Fruit fly (Drosophila melanogaster) whole organism, embryonic: ENCODE data around the gene CG12096.
A peak's percentile ranks its signal among the peaks of the same experiment; 100 is the strongest.

Experiments used
- CG10267 ChIP-seq: fragments of 200-800 bp; sonication (Bioruptor generic); optimal IDR thresholded peaks from 2 replicates; lab custom pipeline; 2018; ENCODE audit warnings: missing biosample characterization, mild to moderate bottlenecking, missing genetic modification characterization, moderate library complexity
- CG10565 ChIP-seq: fragments of 200-800 bp; sonication (Bioruptor generic); optimal IDR thresholded peaks from 3 replicates; lab custom pipeline; 2016; ENCODE audit warnings: missing biosample characterization, mild to moderate bottlenecking, missing genetic modification characterization
- CG11085 ChIP-seq: fragments of 200-800 bp; sonication (Bioruptor generic); IDR thresholded peaks from 2 replicates; pipeline ENCODE4 v1.3.6; 2022; ENCODE audit warnings: missing biosample characterization, missing genetic modification characterization
- CG11504 ChIP-seq: fragments of 200-800 bp; sonication (Bioruptor generic); optimal IDR thresholded peaks from 3 replicates; lab custom pipeline; 2019; ENCODE audit warnings: missing biosample characterization, mild to moderate bottlenecking, missing genetic modification characterization, moderate library complexity
- CG11560 ChIP-seq: fragments of 200-800 bp; sonication (Bioruptor generic); IDR thresholded peaks from 3 replicates; pipeline ENCODE4 v1.3.6; 2022; ENCODE audit warnings: missing biosample characterization, missing genetic modification characterization
- CG12104 ChIP-seq: fragments of 200-800 bp; sonication (Bioruptor generic); optimal IDR thresholded peaks from 3 replicates; lab custom pipeline; 2016; ENCODE audit warnings: missing biosample characterization, missing genetic modification characterization
- CG12769 ChIP-seq: fragments of 200-800 bp; sonication (Bioruptor generic); optimal IDR thresholded peaks from 2 replicates; lab custom pipeline; 2019; ENCODE audit warnings: missing biosample characterization, mild to moderate bottlenecking, missing genetic modification characterization, moderate library complexity
- CG14050 ChIP-seq: fragments of 200-800 bp; sonication (Bioruptor generic); IDR thresholded peaks from 3 replicates; pipeline ENCODE4 v1.3.6; 2022; ENCODE audit warnings: missing biosample characterization, missing genetic modification characterization
- CG18262 ChIP-seq: fragments of 200-800 bp; optimal IDR thresholded peaks from 3 replicates; lab custom pipeline; 2019; ENCODE audit warnings: missing biosample characterization, mild to moderate bottlenecking, missing genetic modification characterization, moderate library complexity
- CG32772 ChIP-seq: fragments of 200-800 bp; sonication (Bioruptor generic); IDR thresholded peaks from 2 replicates; pipeline ENCODE4 v1.3.6; 2022; ENCODE audit warnings: missing biosample characterization, missing genetic modification characterization
- CG33213 ChIP-seq: fragments of 200-800 bp; sonication (Bioruptor generic); optimal IDR thresholded peaks from 3 replicates; lab custom pipeline; 2016; ENCODE audit warnings: missing biosample characterization, missing genetic modification characterization
- CG34224 ChIP-seq: fragments of 200-800 bp; sonication (Bioruptor generic); IDR thresholded peaks from 3 replicates; pipeline ENCODE4 v1.3.6; 2022; ENCODE audit warnings: missing biosample characterization, missing genetic modification characterization; ENCODE audit not compliant: partially characterized antibody
- CG34376 ChIP-seq: fragments of 200-800 bp; sonication (Bioruptor generic); optimal IDR thresholded peaks from 2 replicates; lab custom pipeline; 2018; ENCODE audit warnings: missing biosample characterization, mild to moderate bottlenecking, missing genetic modification characterization
- CG6254 ChIP-seq: fragments of 200-800 bp; sonication (Bioruptor generic); optimal IDR thresholded peaks from 3 replicates; lab custom pipeline; 2017; ENCODE audit warnings: mild to moderate bottlenecking, missing biosample characterization, missing genetic modification reagents, missing genetic modification characterization
- CG6765 ChIP-seq: fragments of 200-800 bp; sonication (Bioruptor generic); optimal IDR thresholded peaks from 3 replicates; lab custom pipeline; 2017; ENCODE audit warnings: missing biosample characterization, mild to moderate bottlenecking, missing genetic modification characterization
- CG6854 ChIP-seq: fragments of 200-800 bp; sonication (Bioruptor generic); optimal IDR thresholded peaks from 3 replicates; lab custom pipeline; 2017; ENCODE audit warnings: missing biosample characterization, mild to moderate bottlenecking, missing genetic modification characterization
- CG7839 ChIP-seq: fragments of 200-800 bp; sonication (Bioruptor generic); optimal IDR thresholded peaks from 3 replicates; lab custom pipeline; 2018; ENCODE audit warnings: missing biosample characterization, mild to moderate bottlenecking, missing genetic modification characterization, moderate library complexity
- CG8765 ChIP-seq: fragments of 200-800 bp; sonication (Bioruptor generic); IDR thresholded peaks from 2 replicates; pipeline ENCODE4 v1.3.6; 2022; ENCODE audit warnings: missing biosample characterization, missing genetic modification characterization
- D19A ChIP-seq: fragments of 200-800 bp; optimal IDR thresholded peaks from 3 replicates; lab custom pipeline; 2019; ENCODE audit warnings: missing biosample characterization, mild to moderate bottlenecking, missing genetic modification characterization, moderate library complexity
- Dip2 ChIP-seq: fragments of 200-800 bp; sonication (Bioruptor generic); IDR thresholded peaks from 2 replicates; pipeline ENCODE4 v1.3.6; 2022; ENCODE audit warnings: missing biosample characterization, missing genetic modification characterization
- E2f2 ChIP-seq: fragments of 200-800 bp; sonication (Bioruptor generic); IDR thresholded peaks from 2 replicates; pipeline ENCODE4 v1.3.6; 2022; ENCODE audit warnings: missing biosample characterization, missing genetic modification characterization
- HHEX ChIP-seq: fragments of 200-800 bp; sonication (Bioruptor generic); optimal IDR thresholded peaks from 3 replicates; lab custom pipeline; 2017; ENCODE audit warnings: missing biosample characterization, mild to moderate bottlenecking, missing genetic modification characterization, missing genetic modification reagents
- HLH4C ChIP-seq: fragments of 200-800 bp; sonication (Bioruptor generic); IDR thresholded peaks from 3 replicates; pipeline ENCODE4 v1.3.6; 2022; ENCODE audit warnings: missing biosample characterization, missing genetic modification characterization; ENCODE audit not compliant: partially characterized antibody
- Kr ChIP-seq: fragments of 200-800 bp; sonication (Bioruptor generic); optimal IDR thresholded peaks from 2 replicates; lab custom pipeline; 2017; ENCODE audit warnings: missing biosample characterization, mild to moderate bottlenecking, missing genetic modification characterization
- Lhr ChIP-seq: fragments of 200-800 bp; sonication (Bioruptor generic); optimal IDR thresholded peaks from 3 replicates; lab custom pipeline; 2017; ENCODE audit warnings: mild to moderate bottlenecking, missing biosample characterization, missing genetic modification reagents, missing genetic modification characterization
- Nf-YB ChIP-seq: fragments of 200-800 bp; sonication (Bioruptor generic); optimal IDR thresholded peaks from 3 replicates; lab custom pipeline; 2019; ENCODE audit warnings: missing biosample characterization, mild to moderate bottlenecking, missing genetic modification characterization, moderate library complexity
- Optix ChIP-seq: fragments of 200-800 bp; sonication (Bioruptor generic); IDR thresholded peaks from 3 replicates; pipeline ENCODE4 v1.3.6; 2022; ENCODE audit warnings: missing biosample characterization, missing genetic modification characterization
- Rx ChIP-seq: fragments of 200-800 bp; sonication (Bioruptor generic); IDR thresholded peaks from 2 replicates; pipeline ENCODE4 v1.3.6; 2022; ENCODE audit warnings: missing biosample characterization, missing genetic modification characterization
- Sox100B ChIP-seq: fragments of 200-800 bp; sonication (Bioruptor generic); optimal IDR thresholded peaks from 3 replicates; lab custom pipeline; 2018; ENCODE audit warnings: missing biosample characterization, mild to moderate bottlenecking, missing genetic modification characterization
- Sox102F ChIP-seq: fragments of 200-800 bp; sonication (Bioruptor generic); optimal IDR thresholded peaks from 2 replicates; lab custom pipeline; 2018; ENCODE audit warnings: missing biosample characterization, mild to moderate bottlenecking, missing genetic modification characterization, moderate library complexity
- Spps ChIP-seq: fragments of 200-800 bp; sonication (Bioruptor generic); optimal IDR thresholded peaks from 2 replicates; lab custom pipeline; 2018; ENCODE audit warnings: missing biosample characterization, mild to moderate bottlenecking, missing genetic modification characterization
- az2 ChIP-seq: fragments of 200-800 bp; sonication (Bioruptor generic); optimal IDR thresholded peaks from 3 replicates; lab custom pipeline; 2016; ENCODE audit warnings: missing biosample characterization, missing genetic modification characterization
- cad ChIP-seq: fragments of >200 bp; optimal IDR thresholded peaks from 2 replicates; lab custom pipeline; 2017; ENCODE audit warnings: missing biosample characterization, missing genetic modification characterization
- cato ChIP-seq: fragments of 200-800 bp; sonication (Bioruptor generic); optimal IDR thresholded peaks from 2 replicates; lab custom pipeline; 2016; ENCODE audit warnings: missing biosample characterization, missing genetic modification characterization, borderline replicate concordance
- ems ChIP-seq: fragments of 200-800 bp; sonication (Bioruptor generic); optimal IDR thresholded peaks from 3 replicates; lab custom pipeline; 2016; ENCODE audit warnings: missing biosample characterization, missing genetic modification characterization
- fd96Cb ChIP-seq: fragments of 200-800 bp; sonication (Bioruptor generic); optimal IDR thresholded peaks from 2 replicates; lab custom pipeline; 2018; ENCODE audit warnings: missing biosample characterization, mild to moderate bottlenecking, missing genetic modification characterization, moderate library complexity
- grn ChIP-seq: fragments of 200-800 bp; sonication (Bioruptor generic); optimal IDR thresholded peaks from 3 replicates; lab custom pipeline; 2017; ENCODE audit warnings: missing biosample characterization, missing genetic modification characterization
- hth ChIP-seq: fragments of >200 bp; optimal IDR thresholded peaks from 2 replicates; lab custom pipeline; 2017; ENCODE audit warnings: inconsistent platforms
- insv ChIP-seq, 2 experiments: fragments of 200-800 bp; sonication (Bioruptor generic); optimal IDR thresholded peaks; 3 replicates each; lab custom pipeline; 2016 to 2018; ENCODE audit warnings: missing biosample characterization in 2 of 2, missing genetic modification characterization in 2 of 2
- inv ChIP-seq: fragments of 200-800 bp; sonication (Bioruptor generic); IDR thresholded peaks from 2 replicates; pipeline ENCODE4 v1.3.6; 2022; ENCODE audit warnings: missing biosample characterization, missing genetic modification characterization; ENCODE audit not compliant: partially characterized antibody
- lola ChIP-seq, 3 experiments: fragments of >200 bp in 2 of 3; fragments of 200-800 bp in 1 of 3; sonication (Bioruptor generic) in 1 of 3; optimal IDR thresholded peaks; 2 replicates each; lab custom pipeline; 2017 to 2019; ENCODE audit warnings: missing biosample characterization in 3 of 3, missing genetic modification characterization in 3 of 3, mild to moderate bottlenecking in 1 of 3, moderate library complexity in 1 of 3
- nmo ChIP-seq: fragments of 200-800 bp; sonication (Bioruptor generic); optimal IDR thresholded peaks from 2 replicates; lab custom pipeline; 2018; ENCODE audit warnings: missing biosample characterization, mild to moderate bottlenecking, missing genetic modification characterization, moderate library complexity
- nom ChIP-seq: fragments of 200-800 bp; sonication (Bioruptor generic); optimal IDR thresholded peaks from 2 replicates; lab custom pipeline; 2017; ENCODE audit warnings: missing biosample characterization, missing genetic modification characterization, mild to moderate bottlenecking, moderate library complexity, missing genetic modification reagents
- phol ChIP-seq: fragments of 200-800 bp; sonication (Bioruptor generic); optimal IDR thresholded peaks from 3 replicates; lab custom pipeline; 2018; ENCODE audit warnings: missing biosample characterization, mild to moderate bottlenecking, missing genetic modification characterization, moderate library complexity
- pnt ChIP-seq: fragments of 200-800 bp; sonication (Bioruptor generic); optimal IDR thresholded peaks from 3 replicates; lab custom pipeline; 2016; ENCODE audit warnings: missing biosample characterization, missing genetic modification characterization
- repo ChIP-seq: fragments of 200-800 bp; sonication (Bioruptor generic); optimal IDR thresholded peaks from 2 replicates; lab custom pipeline; 2016; ENCODE audit warnings: missing biosample characterization, missing genetic modification characterization
- row ChIP-seq: fragments of 200-800 bp; sonication (Bioruptor generic); IDR thresholded peaks from 3 replicates; pipeline ENCODE4 v1.3.6; 2022; ENCODE audit warnings: missing biosample characterization, missing genetic modification characterization
- sqz ChIP-seq: fragments of 200-800 bp; sonication (Bioruptor generic); optimal IDR thresholded peaks from 3 replicates; lab custom pipeline; 2018; ENCODE audit warnings: missing biosample characterization, mild to moderate bottlenecking, missing genetic modification characterization
- vvl ChIP-seq: fragments of 200-800 bp; sonication (Bioruptor generic); IDR thresholded peaks from 2 replicates; pipeline ENCODE4 v1.3.6; 2022; ENCODE audit warnings: missing biosample characterization, missing genetic modification characterization

Gene CG12096

DNA sequence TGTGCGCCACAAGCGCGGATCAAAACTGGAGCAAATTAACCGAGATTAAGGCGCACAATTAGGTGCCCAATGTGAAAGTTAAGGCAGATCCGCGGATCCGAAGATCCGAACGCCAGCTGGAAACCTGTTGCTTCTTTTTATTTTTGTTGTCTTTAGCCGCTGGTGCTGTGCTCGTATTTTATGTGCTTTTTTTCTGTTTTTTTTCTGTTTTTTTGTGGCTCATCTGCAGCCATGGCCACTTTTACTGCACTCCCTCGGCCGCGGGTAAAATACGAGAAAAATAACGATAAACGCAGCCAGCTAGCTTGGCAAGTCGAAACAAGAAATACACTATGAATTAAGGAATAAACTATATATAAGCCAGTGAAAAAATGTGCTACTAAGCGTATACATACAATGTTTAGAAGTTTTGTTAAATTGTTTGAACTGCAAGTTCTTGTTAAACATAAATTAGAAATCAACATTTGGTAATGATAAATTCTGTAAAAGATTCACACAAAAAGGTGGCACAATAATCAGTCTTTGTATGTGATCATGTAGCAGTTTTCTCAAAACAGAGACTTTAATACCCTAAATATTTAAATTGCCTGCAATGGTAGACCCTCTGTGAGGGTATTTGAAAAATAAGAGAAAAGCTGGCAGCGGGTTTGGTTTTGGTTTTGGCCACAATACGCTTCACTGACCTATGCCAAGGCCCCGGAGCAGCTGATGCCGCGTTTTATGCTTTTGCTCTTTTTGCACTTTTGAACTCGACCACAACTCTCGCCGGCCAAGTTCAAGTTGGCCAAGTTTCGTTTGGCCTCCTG is 42.8 kb upstream of the CG12096 start (continued):
- TF ChIP-seq Dip2 (GFP tag; lab: Robert Waterston, UW) (no peak), hth (lab: Kevin White, UChicago) (no peak), CG33213 (GFP tag; lab: Kevin White, UChicago) (no peak), CG8765 (GFP tag; lab: Robert Waterston, UW) (no peak), CG34376 (GFP tag; lab: Kevin White, UChicago) (no peak), nom (peak; percentile 92), CG34224 (GFP tag; lab: Robert Waterston, UW) (no peak), CG12104 (no peak), Lhr (GFP tag; lab: Kevin White, UChicago) (no peak), HLH4C (GFP tag; lab: Robert Waterston, UW) (no peak), lola (GFP tag; optimal IDR thresholded peaks at IDR 0.05; lab: Kevin White, UChicago) (no peak), CG10267 (tag; lab: Kevin White, UChicago) (no peak), ems (no peak), Spps (tag; lab: Kevin White, UChicago) (no peak), CG18262 (tag; lab: Kevin White, UChicago) (peak; percentile 27), inv (GFP tag; lab: Robert Waterston, UW) (no peak), repo (no peak), E2f2 (GFP tag; lab: Robert Waterston, UW) (no peak), CG11085 (GFP tag; lab: Robert Waterston, UW) (no peak), D19A (tag; lab: Kevin White, UChicago) (peak; percentile 69), insv (GFP tag; optimal IDR thresholded peaks at IDR 0.05; lab: Kevin White, UChicago) (no peak), nmo (GFP tag; lab: Kevin White, UChicago) (peak; percentile 11), Optix (GFP tag; lab: Robert Waterston, UW) (no peak), az2 (GFP tag; lab: Kevin White, UChicago) (no peak), CG14050 (GFP tag; lab: Robert Waterston, UW) (no peak), cato (no peak), cad (no peak), fd96Cb (tag; lab: Kevin White, UChicago) (no peak), CG10565 (GFP tag; lab: Kevin White, UChicago) (no peak), row (GFP tag; lab: Robert Waterston, UW) (peak; percentile 22; the same call in 2 of the 3 replicates), Sox100B (GFP tag; lab: Kevin White, UChicago) (peak; percentile 11), pnt (no peak), CG6254 (no peak), grn (GFP tag; lab: Kevin White, UChicago) (no peak), Nf-YB (GFP tag; lab: Kevin White, UChicago) (no peak), vvl (GFP tag; lab: Robert Waterston, UW) (no peak), HHEX (GFP tag; lab: Kevin White, UChicago) (no peak), CG6854 (no peak), phol (peak; percentile 3), CG32772 (GFP tag; lab: Robert Waterston, UW) (no peak), CG6765 (no peak), CG11560 (tag; lab: Robert Waterston, UW) (no peak), Sox102F (GFP tag; lab: Kevin White, UChicago) (no peak), Rx (GFP tag; lab: Robert Waterston, UW) (no peak), Kr (no peak), sqz (GFP tag; lab: Kevin White, UChicago) (no peak), CG12769 (tag; lab: Kevin White, UChicago) (no peak), CG7839 (tag; lab: Kevin White, UChicago) (peak; percentile 5), CG11504 (tag; lab: Kevin White, UChicago) (peak; percentile 49)
